Fruit fly (Drosophila melanogaster) whole organism, embryonic: ENCODE results near the gene bys.
A peak's percentile ranks its signal among the peaks of the same experiment; 100 is the strongest.

Experiments used
- Awh ChIP-seq: fragments of 200-800 bp; sonication (Bioruptor generic); IDR thresholded peaks from 2 replicates; pipeline ENCODE4, ENCODE4 v1.3.6; 2022; ENCODE audit warnings: missing biosample characterization, missing genetic modification characterization
- B-H2 ChIP-seq: fragments of 200-800 bp; sonication (Bioruptor generic); optimal IDR thresholded peaks from 2 replicates; lab custom pipeline; 2018; ENCODE audit warnings: missing biosample characterization, mild to moderate bottlenecking, missing genetic modification characterization
- CG10274 ChIP-seq: fragments of 200-800 bp; sonication (Bioruptor generic); optimal IDR thresholded peaks from 3 replicates; lab custom pipeline; 2017; ENCODE audit warnings: missing biosample characterization, mild to moderate bottlenecking, missing genetic modification characterization
- CG13894 ChIP-seq: fragments of 200-800 bp; sonication (Bioruptor generic); optimal IDR thresholded peaks from 3 replicates; lab custom pipeline; 2018; ENCODE audit warnings: missing biosample characterization, mild to moderate bottlenecking, missing genetic modification characterization, moderate library complexity
- CG14014 ChIP-seq: fragments of 200-800 bp; sonication (Bioruptor generic); IDR thresholded peaks from 2 replicates; pipeline ENCODE4 v1.3.6; 2022; ENCODE audit warnings: missing biosample characterization, missing genetic modification characterization
- CG16863 ChIP-seq: fragments of 200-800 bp; sonication (Bioruptor generic); optimal IDR thresholded peaks from 3 replicates; lab custom pipeline; 2016; ENCODE audit warnings: missing biosample characterization, missing genetic modification characterization
- CG17385 ChIP-seq: fragments of 200-800 bp; sonication (Bioruptor generic); optimal IDR thresholded peaks from 3 replicates; lab custom pipeline; 2018; ENCODE audit warnings: missing biosample characterization, mild to moderate bottlenecking, missing genetic modification characterization
- CG17612 ChIP-seq: fragments of 200-800 bp; sonication (Bioruptor generic); IDR thresholded peaks from 2 replicates; pipeline ENCODE4 v1.3.6; 2022; ENCODE audit warnings: missing biosample characterization, missing genetic modification characterization
- CG1792 ChIP-seq: fragments of 200-800 bp; sonication (Bioruptor generic); optimal IDR thresholded peaks from 2 replicates; lab custom pipeline; 2016; ENCODE audit warnings: missing biosample characterization, missing genetic modification characterization
- CG18599 ChIP-seq: fragments of 200-800 bp; sonication (Bioruptor generic); optimal IDR thresholded peaks from 3 replicates; lab custom pipeline; 2017; ENCODE audit warnings: missing biosample characterization, missing genetic modification characterization, mild to moderate bottlenecking, moderate library complexity, missing genetic modification reagents
- CG2199 ChIP-seq: fragments of 200-800 bp; sonication (Bioruptor generic); IDR thresholded peaks from 3 replicates; pipeline ENCODE4 v1.3.6; 2022; ENCODE audit warnings: missing biosample characterization, missing genetic modification characterization
- CG32532 ChIP-seq: fragments of 200-800 bp; sonication (Bioruptor generic); IDR thresholded peaks from 2 replicates; pipeline ENCODE4 v1.3.6; 2022; ENCODE audit warnings: missing biosample characterization, missing genetic modification characterization
- CG43689 ChIP-seq: fragments of 200-800 bp; sonication (Bioruptor generic); IDR thresholded peaks from 2 replicates; pipeline ENCODE4 v1.3.6; 2022; ENCODE audit warnings: missing biosample characterization, missing genetic modification characterization
- CG4424 ChIP-seq: fragments of 200-800 bp; sonication (Bioruptor generic); optimal IDR thresholded peaks from 3 replicates; lab custom pipeline; 2016; ENCODE audit warnings: missing biosample characterization, missing genetic modification characterization
- CG6254 ChIP-seq: fragments of 200-800 bp; sonication (Bioruptor generic); optimal IDR thresholded peaks from 3 replicates; lab custom pipeline; 2017; ENCODE audit warnings: mild to moderate bottlenecking, missing biosample characterization, missing genetic modification reagents, missing genetic modification characterization
- CG7839 ChIP-seq: fragments of 200-800 bp; sonication (Bioruptor generic); optimal IDR thresholded peaks from 3 replicates; lab custom pipeline; 2018; ENCODE audit warnings: missing biosample characterization, mild to moderate bottlenecking, missing genetic modification characterization, moderate library complexity
- CTCF ChIP-seq: fragments of 200-800 bp; sonication (Bioruptor generic); optimal IDR thresholded peaks from 2 replicates; lab custom pipeline; 2017; ENCODE audit warnings: missing biosample characterization, mild to moderate bottlenecking, missing genetic modification characterization, moderate library complexity
- Doc2 ChIP-seq: fragments of 200-800 bp; sonication (Bioruptor generic); IDR thresholded peaks from 2 replicates; pipeline ENCODE4 v1.3.6; 2022; ENCODE audit warnings: missing biosample characterization, missing genetic modification characterization
- Doc3 ChIP-seq: fragments of 200-800 bp; sonication (Bioruptor generic); IDR thresholded peaks from 3 replicates; pipeline ENCODE4 v1.3.6; 2022; ENCODE audit warnings: missing biosample characterization, missing genetic modification characterization; ENCODE audit not compliant: partially characterized antibody
- Fer1 ChIP-seq: fragments of 200-800 bp; sonication (Bioruptor generic); optimal IDR thresholded peaks from 2 replicates; lab custom pipeline; 2017; ENCODE audit warnings: missing biosample characterization, mild to moderate bottlenecking, missing genetic modification characterization
- Fer3 ChIP-seq: fragments of 200-800 bp; sonication (Bioruptor generic); optimal IDR thresholded peaks from 2 replicates; lab custom pipeline; 2018; ENCODE audit warnings: missing biosample characterization, mild to moderate bottlenecking, missing genetic modification characterization, moderate library complexity
- HmgZ ChIP-seq: fragments of 200-800 bp; sonication (Bioruptor generic); optimal IDR thresholded peaks from 2 replicates; lab custom pipeline; 2018; ENCODE audit warnings: missing biosample characterization, mild to moderate bottlenecking, missing genetic modification characterization
- Lpt ChIP-seq: fragments of >200 bp; optimal IDR thresholded peaks from 2 replicates; lab custom pipeline; 2018; ENCODE audit warnings: missing biosample characterization, missing genetic modification characterization
- Meics ChIP-seq: fragments of 200-800 bp; sonication (Bioruptor generic); optimal IDR thresholded peaks from 2 replicates; lab custom pipeline; 2017; ENCODE audit warnings: missing biosample characterization, mild to moderate bottlenecking, missing genetic modification characterization
- Oaz ChIP-seq: fragments of 200-800 bp; sonication (Bioruptor generic); IDR thresholded peaks from 2 replicates; pipeline ENCODE4 v1.3.6; 2022; ENCODE audit warnings: missing biosample characterization, missing genetic modification characterization
- Pdp1 ChIP-seq, 2 experiments: fragments of 200-800 bp; sonication (Bioruptor generic); optimal IDR thresholded peaks; 3 replicates each; lab custom pipeline; 2016; ENCODE audit warnings: missing biosample characterization in 2 of 2, missing genetic modification characterization in 2 of 2, mild to moderate bottlenecking in 1 of 2, moderate library complexity in 1 of 2
- Ptx1 ChIP-seq: fragments of 200-800 bp; sonication (Bioruptor generic); IDR thresholded peaks from 2 replicates; pipeline ENCODE4 v1.3.6; 2022; ENCODE audit warnings: missing biosample characterization, missing genetic modification characterization
- Xrp1 ChIP-seq: fragments of 200-800 bp; sonication (Bioruptor generic); IDR thresholded peaks from 2 replicates; pipeline ENCODE4 v1.3.6; 2022; ENCODE audit warnings: missing biosample characterization, missing genetic modification characterization
- bsh ChIP-seq, 2 experiments: fragments of 200-800 bp; sonication (Bioruptor generic); optimal IDR thresholded peaks; 2 replicates each; lab custom pipeline; 2017 to 2018; ENCODE audit warnings: mild to moderate bottlenecking in 2 of 2, missing biosample characterization in 2 of 2, missing genetic modification characterization in 2 of 2, moderate library complexity in 1 of 2
- chm ChIP-seq: fragments of 200-800 bp; sonication (Bioruptor generic); IDR thresholded peaks from 2 replicates; pipeline ENCODE4 v1.3.6; 2022; ENCODE audit warnings: missing biosample characterization, missing genetic modification characterization
- crol ChIP-seq: fragments of 200-800 bp; sonication (Bioruptor generic); IDR thresholded peaks from 2 replicates; pipeline ENCODE4 v1.3.6; 2022; ENCODE audit warnings: missing biosample characterization, missing genetic modification characterization
- disco-r ChIP-seq: fragments of 200-800 bp; sonication (Bioruptor generic); optimal IDR thresholded peaks from 2 replicates; lab custom pipeline; 2016; ENCODE audit warnings: missing biosample characterization, missing genetic modification characterization
- dysf ChIP-seq: fragments of 200-800 bp; sonication (Bioruptor generic); IDR thresholded peaks from 3 replicates; pipeline ENCODE4 v1.3.6; 2022; ENCODE audit warnings: missing biosample characterization, missing genetic modification characterization
- emc ChIP-seq: fragments of 200-800 bp; sonication (Bioruptor generic); optimal IDR thresholded peaks from 2 replicates; lab custom pipeline; 2016; ENCODE audit warnings: missing biosample characterization, missing genetic modification characterization
- fd3F ChIP-seq: fragments of 200-800 bp; sonication (Bioruptor generic); optimal IDR thresholded peaks from 2 replicates; lab custom pipeline; 2018; ENCODE audit warnings: missing biosample characterization, mild to moderate bottlenecking, missing genetic modification characterization, moderate library complexity
- ftz-f1 ChIP-seq: fragments of 200-800 bp; sonication (Bioruptor generic); optimal IDR thresholded peaks from 2 replicates; lab custom pipeline; 2016; ENCODE audit warnings: missing biosample characterization, missing genetic modification characterization
- grau ChIP-seq: fragments of 200-800 bp; optimal IDR thresholded peaks from 3 replicates; lab custom pipeline; 2019; ENCODE audit warnings: missing biosample characterization, mild to moderate bottlenecking, missing genetic modification characterization, moderate library complexity
- jigr1 ChIP-seq: fragments of 200-800 bp; sonication (Bioruptor generic); IDR thresholded peaks from 3 replicates; pipeline ENCODE4 v1.3.6; 2022; ENCODE audit warnings: missing biosample characterization, missing genetic modification characterization
- kni ChIP-seq: fragments of 200-800 bp; sonication (Bioruptor generic); optimal IDR thresholded peaks from 3 replicates; lab custom pipeline; 2017; ENCODE audit warnings: mild to moderate bottlenecking, missing biosample characterization, missing genetic modification reagents, missing genetic modification characterization
- onecut ChIP-seq: fragments of 200-800 bp; sonication (Bioruptor generic); IDR thresholded peaks from 2 replicates; pipeline ENCODE4 v1.3.6; 2022; ENCODE audit warnings: missing biosample characterization, missing genetic modification characterization
- pan ChIP-seq, 4 experiments: fragments of >200 bp in 3 of 4; fragments of 200-800 bp in 1 of 4; sonication (Bioruptor generic) in 1 of 4; optimal IDR thresholded peaks in 3 of 4; IDR thresholded peaks in 1 of 4; 2 replicates each; pipeline versions ENCODE4 v1.3.6 to Lab custom; 2017 to 2022; ENCODE audit warnings: missing biosample characterization in 2 of 4, missing genetic modification characterization in 2 of 4, mixed read lengths in 1 of 4
- pum ChIP-seq: fragments of 200-800 bp; sonication (Bioruptor generic); optimal IDR thresholded peaks from 2 replicates; lab custom pipeline; 2016; ENCODE audit warnings: missing biosample characterization, missing genetic modification characterization
- repo ChIP-seq: fragments of 200-800 bp; sonication (Bioruptor generic); optimal IDR thresholded peaks from 2 replicates; lab custom pipeline; 2016; ENCODE audit warnings: missing biosample characterization, missing genetic modification characterization
- run ChIP-seq: fragments of 200-800 bp; sonication (Bioruptor generic); optimal IDR thresholded peaks from 3 replicates; lab custom pipeline; 2018; ENCODE audit warnings: missing biosample characterization, mild to moderate bottlenecking, missing genetic modification characterization
- salm ChIP-seq: fragments of 200-800 bp; sonication (Bioruptor generic); optimal IDR thresholded peaks from 2 replicates; lab custom pipeline; 2018; ENCODE audit warnings: missing biosample characterization, mild to moderate bottlenecking, missing genetic modification characterization
- sens-2 ChIP-seq: fragments of 200-800 bp; sonication (Bioruptor generic); IDR thresholded peaks from 2 replicates; pipeline ENCODE4 v1.3.6; 2022; ENCODE audit warnings: missing biosample characterization, missing genetic modification characterization
- sim ChIP-seq: fragments of 200-800 bp; sonication (Bioruptor generic); IDR thresholded peaks from 2 replicates; pipeline ENCODE4 v1.3.6; 2022; ENCODE audit warnings: missing biosample characterization, missing genetic modification characterization
- slbo ChIP-seq: fragments of 200-800 bp; sonication (Bioruptor generic); IDR thresholded peaks from 2 replicates; pipeline ENCODE4 v1.3.6; 2022; ENCODE audit warnings: missing biosample characterization, missing genetic modification characterization
- tio ChIP-seq: fragments of 200-800 bp; sonication (Bioruptor generic); optimal IDR thresholded peaks from 2 replicates; lab custom pipeline; 2017; ENCODE audit warnings: missing biosample characterization, missing genetic modification characterization, inconsistent platforms
- vvl ChIP-seq: fragments of 200-800 bp; sonication (Bioruptor generic); IDR thresholded peaks from 2 replicates; pipeline ENCODE4 v1.3.6; 2022; ENCODE audit warnings: missing biosample characterization, missing genetic modification characterization
- zf30C ChIP-seq: fragments of 200-800 bp; sonication (Bioruptor generic); optimal IDR thresholded peaks from 3 replicates; lab custom pipeline; 2018; ENCODE audit warnings: missing biosample characterization, mild to moderate bottlenecking, missing genetic modification characterization

The bys gene

dm6 chrX:7909482-7909881 lies 7.8 kb downstream of the bys start (continued):
- TF ChIP-seq crol (GFP tag; lab: Robert Waterston, UW) (no peak), Ptx1 (peak; percentile 42; the same call in 1 of the 2 replicates), Doc2 (GFP tag; lab: Robert Waterston, UW) (no peak), run (tag; lab: Kevin White, UChicago) (no peak), ftz-f1 (GFP tag; lab: Kevin White, UChicago) (no peak), B-H2 (GFP tag; lab: Kevin White, UChicago) (no peak), Fer1 (GFP tag; lab: Kevin White, UChicago) (peak; percentile 11), CG18599 (GFP tag; lab: Kevin White, UChicago) (peak; percentile 42), CG32532 (GFP tag; lab: Robert Waterston, UW) (peak; percentile 51; the same call in 1 of the 2 replicates), CTCF (GFP tag; lab: Kevin White, UChicago) (no peak), CG2199 (no peak), Meics (GFP tag; lab: Kevin White, UChicago) (peak; percentile 42), CG16863 (no peak), sens-2 (no peak), CG17385 (GFP tag; lab: Kevin White, UChicago) (peak; percentile 5), grau (tag; lab: Kevin White, UChicago) (peak; percentile 41), CG17612 (no peak), salm (tag; lab: Kevin White, UChicago) (no peak), Doc3 (GFP tag; lab: Robert Waterston, UW) (no peak), HmgZ (tag; lab: Kevin White, UChicago) (peak; percentile 10), CG13894 (tag; lab: Kevin White, UChicago) (no peak), Xrp1 (GFP tag; lab: Robert Waterston, UW) (peak; percentile 56; the same call in 1 of the 2 replicates), Lpt (no peak), Awh (GFP tag; lab: Robert Waterston, UW) (no peak), CG1792 (GFP tag; lab: Kevin White, UChicago) (no peak), onecut (GFP tag; lab: Robert Waterston, UW) (0 out of 2 replicates have a peak, but pooled peaks have one; percentile 15), CG14014 (0 out of 2 replicates have a peak, but pooled peaks have one; percentile 14), disco-r (GFP tag; lab: Kevin White, UChicago) (no peak), kni (GFP tag; lab: Kevin White, UChicago) (no peak), fd3F (no peak), emc (GFP tag; lab: Kevin White, UChicago) (no peak), jigr1 (no peak), CG6254 (no peak), bsh (GFP tag; optimal IDR thresholded peaks at IDR 0.05; lab: Kevin White, UChicago) (peak in 1 of 2 experiments; percentile 29), Pdp1 (GFP tag; optimal IDR thresholded peaks at IDR 0.05; lab: Kevin White, UChicago) (peak in 1 of 2 experiments; percentile 9), chm (0 out of 2 replicates have a peak, but pooled peaks have one; percentile 51), Fer3 (tag; lab: Kevin White, UChicago) (peak; percentile 3), CG4424 (GFP tag; lab: Kevin White, UChicago) (peak; percentile 20), dysf (GFP tag; lab: Robert Waterston, UW) (peak; percentile 60), zf30C (GFP tag; lab: Kevin White, UChicago) (peak; percentile 18), pum (GFP tag; lab: Kevin White, UChicago) (no peak), CG10274 (GFP tag; lab: Kevin White, UChicago) (no peak), Oaz (GFP tag; lab: Robert Waterston, UW) (no peak), CG7839 (tag; lab: Kevin White, UChicago) (peak; percentile 21), CG43689 (GFP tag; lab: Robert Waterston, UW) (no peak), pan (optimal IDR thresholded peaks at IDR 0.05; lab: Kevin White, UChicago) (no peak), pan (GFP tag; optimal IDR thresholded peaks at IDR 0.05 in 1 of 2, IDR thresholded peaks at IDR 0.05 in 1 of 2) (peak in 1 of 2 experiments; percentile 37), tio (GFP tag; lab: Kevin White, UChicago) (no peak), repo (GFP tag; lab: Kevin White, UChicago) (no peak), sim (GFP tag; lab: Robert Waterston, UW) (no peak), slbo (GFP tag; lab: Robert Waterston, UW) (peak; percentile 57), vvl (GFP tag; lab: Robert Waterston, UW) (peak; percentile 24; the same call in 1 of the 2 replicates)
